Worm (Caenorhabditis elegans): ENCODE measurements around the gene lon-1.

DNA sequence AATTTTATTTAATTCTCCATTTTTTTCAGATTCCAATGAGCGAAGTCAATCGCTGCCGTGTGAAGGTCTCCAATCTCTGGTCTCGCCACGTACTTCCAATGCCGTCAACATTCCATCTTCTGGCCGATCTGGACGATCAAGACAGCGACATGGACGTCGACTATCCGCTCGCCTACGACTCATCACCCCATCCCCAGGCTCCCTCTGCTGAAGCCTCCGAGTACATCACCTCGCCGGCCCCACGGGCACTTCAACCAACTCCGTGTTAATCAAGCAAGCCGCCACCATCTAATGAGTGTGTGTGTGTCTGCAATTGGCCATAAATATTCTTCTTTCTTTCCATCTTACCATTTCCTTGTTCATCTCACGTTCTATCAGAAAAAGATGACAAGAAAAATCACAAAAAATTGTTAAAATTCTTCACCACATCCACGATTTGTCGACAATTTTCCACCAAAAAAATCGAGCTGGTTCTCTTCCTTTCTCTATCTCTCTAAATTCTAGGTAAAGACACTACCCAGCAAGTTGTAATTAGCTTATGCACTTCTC, 31.3 kb downstream of the lon-1 start:
- TF ChIP-seq hlh-11 (tag; optimal IDR thresholded peaks at IDR 0.05) = no peak
- no peak for TF ChIP-seq unc-130 (GFP tag; optimal IDR thresholded peaks at IDR 0.05)
- TF ChIP-seq skn-1 (tag; optimal IDR thresholded peaks at IDR 0.05) = no peak
- TF ChIP-seq ztf-11 (tag; optimal IDR thresholded peaks at IDR 0.05) = no peak
- TF ChIP-seq pha-4 (GFP tag; IDR thresholded peaks at IDR 0.05) = peak; percentile 7; the same call in 1 of the 2 replicates
- no peak for TF ChIP-seq pha-4 (tag; optimal IDR thresholded peaks at IDR 0.05)
- no peak for TF ChIP-seq ceh-44 (GFP tag; IDR thresholded peaks at IDR 0.05)
- TF ChIP-seq nhr-11 (tag; optimal IDR thresholded peaks at IDR 0.05) = no peak
- TF ChIP-seq set-16 (GFP tag; IDR thresholded peaks at IDR 0.05) = no peak; the same call in 1 of the 2 replicates
- TF ChIP-seq unc-62 (GFP tag; optimal IDR thresholded peaks at IDR 0.05 in 1 of 2) = no peak
- no peak for TF ChIP-seq unc-62 (tag; optimal IDR thresholded peaks at IDR 0.05)
- no peak for TF ChIP-seq rbr-2 (tag; optimal IDR thresholded peaks at IDR 0.05)
- TF ChIP-seq mes-2 (tag; optimal IDR thresholded peaks at IDR 0.05; ENCODE audit: poor library complexity, severe bottlenecking) = no peak
- TF ChIP-seq vab-7 (GFP tag; IDR thresholded peaks at IDR 0.05) = no peak

Data from whole organism, L4 larva.